Fruit fly (Drosophila melanogaster) whole organism, embryonic: Measurements from ENCODE around the gene Eig71Eg.

ENCODE experiments used
- ATbp ChIP-seq: fragments of 200-800 bp; sonication (Bioruptor generic); optimal IDR thresholded peaks from 2 replicates; lab custom pipeline; 2017; ENCODE audit warnings: missing biosample characterization, mild to moderate bottlenecking, missing genetic modification characterization, missing genetic modification reagents
- BEAF-32 ChIP-seq: fragments of 200-800 bp; sonication (Bioruptor generic); optimal IDR thresholded peaks from 3 replicates; lab custom pipeline; 2017; ENCODE audit warnings: missing biosample characterization, missing genetic modification characterization, mild to moderate bottlenecking, moderate library complexity, missing genetic modification reagents
- CG10274 ChIP-seq: fragments of 200-800 bp; sonication (Bioruptor generic); optimal IDR thresholded peaks from 3 replicates; lab custom pipeline; 2017; ENCODE audit warnings: missing biosample characterization, mild to moderate bottlenecking, missing genetic modification characterization
- CG10654 ChIP-seq: fragments of 200-800 bp; sonication (Bioruptor generic); optimal IDR thresholded peaks from 2 replicates; lab custom pipeline; 2016; ENCODE audit warnings: missing biosample characterization, missing genetic modification characterization
- CG11504 ChIP-seq: fragments of 200-800 bp; sonication (Bioruptor generic); optimal IDR thresholded peaks from 3 replicates; lab custom pipeline; 2019; ENCODE audit warnings: missing biosample characterization, mild to moderate bottlenecking, missing genetic modification characterization, moderate library complexity
- CG12299 ChIP-seq: fragments of 200-800 bp; sonication (Bioruptor generic); optimal IDR thresholded peaks from 2 replicates; lab custom pipeline; 2018; ENCODE audit warnings: missing biosample characterization, mild to moderate bottlenecking, missing genetic modification characterization
- CG12659 ChIP-seq: fragments of 200-800 bp; sonication (Bioruptor generic); optimal IDR thresholded peaks from 3 replicates; lab custom pipeline; 2017; ENCODE audit warnings: mild to moderate bottlenecking, missing biosample characterization, missing genetic modification reagents, missing genetic modification characterization
- CG15011 ChIP-seq: fragments of 200-800 bp; sonication (Bioruptor generic); optimal IDR thresholded peaks from 3 replicates; lab custom pipeline; 2018; ENCODE audit warnings: missing biosample characterization, mild to moderate bottlenecking, missing genetic modification characterization
- CG16779 ChIP-seq: fragments of 200-800 bp; sonication (Bioruptor generic); IDR thresholded peaks from 2 replicates; pipeline ENCODE4 v1.3.6; 2022; ENCODE audit warnings: missing biosample characterization, missing genetic modification characterization
- CG17328 ChIP-seq: fragments of 200-800 bp; sonication (Bioruptor generic); IDR thresholded peaks from 2 replicates; pipeline ENCODE4 v1.3.6; 2022; ENCODE audit warnings: missing biosample characterization, missing genetic modification characterization
- CG17361 ChIP-seq: fragments of 200-800 bp; sonication (Bioruptor generic); IDR thresholded peaks from 3 replicates; pipeline ENCODE4 v1.3.6; 2022; ENCODE audit warnings: missing biosample characterization, missing genetic modification characterization
- CG17802 ChIP-seq: fragments of 200-800 bp; sonication (Bioruptor generic); optimal IDR thresholded peaks from 2 replicates; lab custom pipeline; 2018; ENCODE audit warnings: missing biosample characterization, mild to moderate bottlenecking, missing genetic modification characterization, moderate library complexity
- CG18011 ChIP-seq: fragments of 200-800 bp; sonication (Bioruptor generic); optimal IDR thresholded peaks from 2 replicates; lab custom pipeline; 2017; ENCODE audit warnings: missing biosample characterization, missing genetic modification characterization, mild to moderate bottlenecking, moderate library complexity, missing genotype
- CG18619 ChIP-seq: fragments of 200-800 bp; sonication (Bioruptor generic); optimal IDR thresholded peaks from 3 replicates; lab custom pipeline; 2017; ENCODE audit warnings: missing biosample characterization, mild to moderate bottlenecking, missing genetic modification characterization
- CG2678 ChIP-seq: fragments of 200-800 bp; sonication (Bioruptor generic); optimal IDR thresholded peaks from 3 replicates; lab custom pipeline; 2019; ENCODE audit warnings: missing biosample characterization, mild to moderate bottlenecking, missing genetic modification characterization, moderate library complexity
- CG2712 ChIP-seq: fragments of 200-800 bp; optimal IDR thresholded peaks from 3 replicates; lab custom pipeline; 2019; ENCODE audit warnings: missing biosample characterization, mild to moderate bottlenecking, missing genetic modification characterization, moderate library complexity
- CG2889 ChIP-seq: fragments of 200-800 bp; sonication (Bioruptor generic); IDR thresholded peaks from 3 replicates; pipeline ENCODE4 v1.3.6; 2022; ENCODE audit warnings: missing biosample characterization, missing genetic modification characterization
- CG3163 ChIP-seq: fragments of 200-800 bp; sonication (Bioruptor generic); optimal IDR thresholded peaks from 3 replicates; lab custom pipeline; 2016; ENCODE audit warnings: missing biosample characterization, missing genetic modification characterization
- CG43689 ChIP-seq: fragments of 200-800 bp; sonication (Bioruptor generic); IDR thresholded peaks from 2 replicates; pipeline ENCODE4 v1.3.6; 2022; ENCODE audit warnings: missing biosample characterization, missing genetic modification characterization
- CG6689 ChIP-seq: fragments of 200-800 bp; sonication (Bioruptor generic); IDR thresholded peaks from 2 replicates; pipeline ENCODE4 v1.3.6; 2022; ENCODE audit warnings: missing biosample characterization, missing genetic modification characterization
- CkIIα-i1 ChIP-seq: fragments of 200-800 bp; sonication (Bioruptor generic); IDR thresholded peaks from 2 replicates; pipeline ENCODE4 v1.3.6; 2022; ENCODE audit warnings: missing biosample characterization, missing genetic modification characterization
- CoRest ChIP-seq: fragments of 200-800 bp; sonication (Bioruptor generic); optimal IDR thresholded peaks from 3 replicates; lab custom pipeline; 2018; ENCODE audit warnings: missing biosample characterization, mild to moderate bottlenecking, missing genetic modification characterization, moderate library complexity
- Drgx ChIP-seq: fragments of 200-800 bp; sonication (Bioruptor generic); IDR thresholded peaks from 2 replicates; pipeline ENCODE4 v1.3.6; 2022; ENCODE audit warnings: missing biosample characterization, missing genetic modification characterization
- Fer1 ChIP-seq: fragments of 200-800 bp; sonication (Bioruptor generic); optimal IDR thresholded peaks from 2 replicates; lab custom pipeline; 2017; ENCODE audit warnings: missing biosample characterization, mild to moderate bottlenecking, missing genetic modification characterization
- Hr51 ChIP-seq, 2 experiments: fragments of 200-800 bp; sonication (Bioruptor generic); optimal IDR thresholded peaks; 2 replicates in 1 of 2; 3 replicates in 1 of 2; lab custom pipeline; 2016 to 2018; ENCODE audit warnings: missing biosample characterization in 2 of 2, missing genetic modification characterization in 2 of 2, mild to moderate bottlenecking in 1 of 2, moderate library complexity in 1 of 2
- Opbp ChIP-seq: fragments of 200-800 bp; sonication (Bioruptor generic); IDR thresholded peaks from 3 replicates; pipeline ENCODE4 v1.3.6; 2022; ENCODE audit warnings: missing biosample characterization, missing genetic modification characterization; ENCODE audit not compliant: partially characterized antibody
- TFAM ChIP-seq: fragments of 200-800 bp; sonication (Bioruptor generic); optimal IDR thresholded peaks from 2 replicates; lab custom pipeline; 2017; ENCODE audit warnings: missing biosample characterization, missing genetic modification characterization, inconsistent platforms
- ase ChIP-seq: fragments of 200-800 bp; sonication (Bioruptor generic); IDR thresholded peaks from 3 replicates; pipeline ENCODE4 v1.3.6; 2022; ENCODE audit warnings: missing biosample characterization, missing genetic modification characterization
- chinmo ChIP-seq: fragments of 200-800 bp; sonication (Bioruptor generic); IDR thresholded peaks from 4 replicates; pipeline ENCODE4 v1.3.6; 2022; ENCODE audit warnings: missing biosample characterization, missing genetic modification characterization; ENCODE audit not compliant: partially characterized antibody
- croc ChIP-seq: fragments of 200-800 bp; sonication (Bioruptor generic); conservative IDR thresholded peaks from 3 replicates; pipeline ENCODE4 v1.3.6; 2022; ENCODE audit warnings: missing biosample characterization, missing genetic modification characterization
- her ChIP-seq: fragments of 200-800 bp; sonication (Bioruptor generic); optimal IDR thresholded peaks from 2 replicates; lab custom pipeline; 2016; ENCODE audit warnings: missing biosample characterization, missing genetic modification characterization
- hkb ChIP-seq, 2 experiments: fragments of 200-800 bp in 1 of 2; fragments of >200 bp in 1 of 2; sonication (Bioruptor generic) in 1 of 2; IDR thresholded peaks in 1 of 2; optimal IDR thresholded peaks in 1 of 2; 2 replicates each; pipeline versions ENCODE4 v1.3.6 to Lab custom; 2017 to 2022; ENCODE audit warnings: missing biosample characterization in 1 of 2, missing genetic modification characterization in 1 of 2
- hth ChIP-seq: fragments of >200 bp; optimal IDR thresholded peaks from 2 replicates; lab custom pipeline; 2017; ENCODE audit warnings: inconsistent platforms
- ind ChIP-seq: fragments of 200-800 bp; sonication (Bioruptor generic); optimal IDR thresholded peaks from 3 replicates; lab custom pipeline; 2016; ENCODE audit warnings: missing biosample characterization, missing genetic modification characterization
- kni ChIP-seq: fragments of 200-800 bp; sonication (Bioruptor generic); optimal IDR thresholded peaks from 3 replicates; lab custom pipeline; 2017; ENCODE audit warnings: mild to moderate bottlenecking, missing biosample characterization, missing genetic modification reagents, missing genetic modification characterization
- lola ChIP-seq, 3 experiments: fragments of >200 bp in 2 of 3; fragments of 200-800 bp in 1 of 3; sonication (Bioruptor generic) in 1 of 3; optimal IDR thresholded peaks; 2 replicates each; lab custom pipeline; 2017 to 2019; ENCODE audit warnings: missing biosample characterization in 3 of 3, missing genetic modification characterization in 3 of 3, mild to moderate bottlenecking in 1 of 3, moderate library complexity in 1 of 3
- oc ChIP-seq: fragments of 200-800 bp; sonication (Bioruptor generic); optimal IDR thresholded peaks from 2 replicates; lab custom pipeline; 2018; ENCODE audit warnings: missing biosample characterization, mild to moderate bottlenecking, missing genetic modification characterization, moderate library complexity
- pfk ChIP-seq: fragments of 200-800 bp; sonication (Bioruptor generic); optimal IDR thresholded peaks from 2 replicates; lab custom pipeline; 2018; ENCODE audit warnings: missing biosample characterization, mild to moderate bottlenecking, missing genetic modification characterization, moderate library complexity
- pho ChIP-seq: fragments of 200-800 bp; sonication (Bioruptor generic); optimal IDR thresholded peaks from 2 replicates; lab custom pipeline; 2016; ENCODE audit warnings: missing biosample characterization, missing genetic modification characterization
- pros ChIP-seq: fragments of 200-800 bp; sonication (Bioruptor generic); optimal IDR thresholded peaks from 3 replicates; lab custom pipeline; 2019; ENCODE audit warnings: missing biosample characterization, mild to moderate bottlenecking, missing genetic modification characterization, moderate library complexity
- pzg ChIP-seq: fragments of 200-800 bp; sonication (Bioruptor generic); optimal IDR thresholded peaks from 3 replicates; lab custom pipeline; 2018; ENCODE audit warnings: missing biosample characterization, mild to moderate bottlenecking, missing genetic modification characterization, moderate library complexity
- slp2 ChIP-seq: fragments of 200-800 bp; sonication (Bioruptor generic); optimal IDR thresholded peaks from 2 replicates; lab custom pipeline; 2016; ENCODE audit warnings: missing biosample characterization, missing genetic modification characterization
- sr ChIP-seq: fragments of 200-800 bp; sonication (Bioruptor generic); IDR thresholded peaks from 3 replicates; pipeline ENCODE4 v1.3.6; 2022; ENCODE audit warnings: missing biosample characterization, missing genetic modification characterization
- trem ChIP-seq: fragments of 200-800 bp; optimal IDR thresholded peaks from 3 replicates; lab custom pipeline; 2019; ENCODE audit warnings: missing biosample characterization, mild to moderate bottlenecking, missing genetic modification characterization, moderate library complexity
- twi ChIP-seq: fragments of 200-800 bp; optimal IDR thresholded peaks from 2 replicates; lab custom pipeline; 2019; ENCODE audit warnings: missing biosample characterization, mild to moderate bottlenecking, missing genetic modification characterization, moderate library complexity
- zen2 ChIP-seq: fragments of 200-800 bp; sonication (Bioruptor generic); IDR thresholded peaks from 3 replicates; pipeline ENCODE4 v1.3.6; 2022; ENCODE audit warnings: missing biosample characterization, missing genetic modification characterization; ENCODE audit not compliant: partially characterized antibody
- zf30C ChIP-seq: fragments of 200-800 bp; sonication (Bioruptor generic); optimal IDR thresholded peaks from 3 replicates; lab custom pipeline; 2018; ENCODE audit warnings: missing biosample characterization, mild to moderate bottlenecking, missing genetic modification characterization

Gene Eig71Eg

DNA sequence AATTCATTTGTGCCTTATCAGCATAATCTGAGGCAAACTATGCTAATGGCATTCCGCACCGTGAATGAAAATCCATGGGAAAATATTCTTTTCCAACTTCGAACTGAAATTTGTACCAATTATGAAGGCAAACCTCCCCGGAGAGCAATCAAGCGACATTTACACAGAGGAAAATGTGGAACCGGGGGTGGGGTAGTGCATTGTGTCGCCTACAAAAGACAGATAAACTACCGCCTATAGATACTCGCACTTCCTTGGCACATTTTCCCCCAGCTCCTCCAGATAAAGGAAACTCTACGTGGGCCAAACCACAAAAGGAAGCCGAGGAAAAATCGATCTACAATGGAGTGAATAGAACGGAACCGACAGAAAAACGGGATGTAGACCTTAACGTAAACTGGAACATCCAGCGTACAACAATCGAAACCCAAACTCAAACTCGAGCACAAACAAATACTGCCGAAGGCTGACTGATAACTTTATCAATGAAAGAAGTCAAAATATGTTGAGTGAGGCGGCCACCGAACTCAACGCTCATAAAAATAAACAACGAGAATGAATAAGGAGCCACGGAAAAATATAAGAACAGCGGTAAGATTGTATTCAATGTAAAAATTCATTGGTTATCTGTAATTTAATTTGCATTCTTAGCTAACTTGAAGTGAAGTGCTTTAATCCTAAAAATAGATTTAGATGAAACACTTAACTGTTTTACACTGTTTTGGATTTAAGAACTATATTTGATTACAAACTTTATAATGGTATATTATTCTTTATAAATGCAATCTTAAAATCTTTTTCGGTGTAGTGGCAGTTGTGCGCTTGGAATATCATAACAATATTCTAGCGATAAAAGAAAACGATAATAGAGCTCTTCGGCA lies 33.5 kb downstream of the Eig71Eg start (continued):
- TF ChIP-seq CG15011 (GFP tag; lab: Kevin White, UChicago), result peak; percentile 20
- no peak for TF ChIP-seq CG18011 (GFP tag; lab: Kevin White, UChicago)
- TF ChIP-seq CG12659 (GFP tag; lab: Kevin White, UChicago), result peak; percentile 4
- no peak for TF ChIP-seq CG10274 (GFP tag; lab: Kevin White, UChicago)
- no peak for TF ChIP-seq TFAM (GFP tag; lab: Kevin White, UChicago)
- TF ChIP-seq CG11504 (tag; lab: Kevin White, UChicago), result peak; percentile 62
- no peak for TF ChIP-seq CG17802
- TF ChIP-seq CG17361 (GFP tag; lab: Robert Waterston, UW), result peak; percentile 53; the same call in 1 of the 3 replicates
- no peak for TF ChIP-seq sr (GFP tag; lab: Robert Waterston, UW)
- peak; percentile 64 for TF ChIP-seq CG2712
- no peak for TF ChIP-seq BEAF-32 (GFP tag; lab: Kevin White, UChicago)
- peak; percentile 77 for TF ChIP-seq CG2678 (tag; lab: Kevin White, UChicago)
- peak; percentile 24 for TF ChIP-seq twi (tag; lab: Kevin White, UChicago)
- no peak for TF ChIP-seq hth
- TF ChIP-seq CG2889 (GFP tag; lab: Robert Waterston, UW), result no peak
- peak in 1 of 3 experiments; percentile 35 for TF ChIP-seq lola (GFP tag; optimal IDR thresholded peaks at IDR 0.05; lab: Kevin White, UChicago)
- no peak for TF ChIP-seq CG16779 (GFP tag; lab: Robert Waterston, UW)
- peak; percentile 14 for TF ChIP-seq pros (GFP tag; lab: Kevin White, UChicago)
- TF ChIP-seq her (GFP tag; lab: Kevin White, UChicago), result no peak
- TF ChIP-seq Fer1 (GFP tag; lab: Kevin White, UChicago), result peak; percentile 37
- TF ChIP-seq oc (tag; lab: Kevin White, UChicago), result no peak
- TF ChIP-seq pzg (GFP tag; lab: Kevin White, UChicago), result no peak
- peak; percentile 53 for TF ChIP-seq zf30C (GFP tag; lab: Kevin White, UChicago)
- no peak for TF ChIP-seq hkb (optimal IDR thresholded peaks at IDR 0.05; lab: Kevin White, UChicago)
- TF ChIP-seq hkb (GFP tag; IDR thresholded peaks at IDR 0.05; lab: Robert Waterston, UW), result peak; percentile 78
- TF ChIP-seq pfk, result no peak
- no peak for TF ChIP-seq CG17328 (GFP tag; lab: Robert Waterston, UW)
- TF ChIP-seq croc (GFP tag; lab: Robert Waterston, UW), result no peak; the same call in 2 of the 3 replicates
- TF ChIP-seq CG6689 (GFP tag; lab: Robert Waterston, UW), result 0 out of 2 replicates have a peak, but pooled peaks have one; percentile 10
- peak; percentile 3 for TF ChIP-seq CG12299
- no peak for TF ChIP-seq kni (GFP tag; lab: Kevin White, UChicago)
- TF ChIP-seq pho (GFP tag; lab: Kevin White, UChicago), result no peak
- TF ChIP-seq zen2 (GFP tag; lab: Robert Waterston, UW), result no peak
- TF ChIP-seq chinmo (GFP tag; lab: Robert Waterston, UW), result no peak
- no peak for TF ChIP-seq CG18619 (GFP tag; lab: Kevin White, UChicago)
- TF ChIP-seq ind (GFP tag; lab: Kevin White, UChicago), result peak; percentile 11
- TF ChIP-seq CkIIα-i1 (GFP tag; lab: Robert Waterston, UW), result no peak
- no peak for TF ChIP-seq CG43689 (GFP tag; lab: Robert Waterston, UW)
- TF ChIP-seq ATbp, result peak; percentile 56
- TF ChIP-seq ase (GFP tag; lab: Robert Waterston, UW), result no peak
- TF ChIP-seq trem (tag; lab: Kevin White, UChicago), result peak; percentile 65
- peak in 1 of 2 experiments; percentile 51 for TF ChIP-seq Hr51 (GFP tag; optimal IDR thresholded peaks at IDR 0.05; lab: Kevin White, UChicago)
- no peak for TF ChIP-seq Drgx (GFP tag; lab: Robert Waterston, UW)
- peak; percentile 24 for TF ChIP-seq CG10654 (GFP tag; lab: Kevin White, UChicago)
- TF ChIP-seq slp2, result no peak
- TF ChIP-seq CoRest (tag; lab: Kevin White, UChicago), result peak; percentile 44
- no peak for TF ChIP-seq Opbp (GFP tag; lab: Robert Waterston, UW)
- TF ChIP-seq CG3163 (GFP tag; lab: Kevin White, UChicago), result no peak
